Worm (Caenorhabditis elegans) whole organism, young adult: ENCODE results near the gene C04G6.4.

Experiments used
- C17E4.6 ChIP-seq: fragments of 200-800 bp; sonication (Bioruptor generic); IDR thresholded peaks from 2 replicates; pipeline ENCODE4 v1.3.6; 2022; ENCODE audit warnings: missing genetic modification reagents, missing genetic modification characterization, missing compliant biosample characterization
- F57A8.1 ChIP-seq: fragments of 200-800 bp; sonication (Bioruptor generic); optimal IDR thresholded peaks from 2 replicates; lab custom pipeline; 2018; ENCODE audit warnings: mild to moderate bottlenecking, missing genetic modification characterization, moderate library complexity, missing compliant biosample characterization
- K12H6.12 ChIP-seq: fragments of 200-800 bp; sonication (Bioruptor generic); optimal IDR thresholded peaks from 2 replicates; lab custom pipeline; 2018; ENCODE audit warnings: mild to moderate bottlenecking, missing genetic modification characterization, missing compliant biosample characterization
- Y53G8AR.9 ChIP-seq: fragments of 200-800 bp; sonication (Bioruptor generic); conservative IDR thresholded peaks from 2 replicates; pipeline ENCODE4 v1.3.6; 2022; ENCODE audit warnings: missing genetic modification reagents, missing genetic modification characterization, missing compliant biosample characterization
- Y56A3A.18 ChIP-seq: fragments of 200-800 bp; sonication (Bioruptor generic); IDR thresholded peaks from 2 replicates; pipeline ENCODE4 v1.3.6; 2022; ENCODE audit warnings: missing genetic modification reagents, missing genetic modification characterization, missing compliant biosample characterization
- Y67H2A.10 ChIP-seq: fragments of 200-800 bp; sonication (Bioruptor generic); conservative IDR thresholded peaks from 2 replicates; pipeline ENCODE4 v1.3.6; 2022; ENCODE audit warnings: missing genetic modification reagents, missing genetic modification characterization, missing compliant biosample characterization
- Y79H2A.3 ChIP-seq: fragments of 200-800 bp; sonication (Bioruptor generic); conservative IDR thresholded peaks from 2 replicates; pipeline ENCODE4 v1.3.6; 2022; ENCODE audit warnings: missing genetic modification reagents, missing genetic modification characterization, missing compliant biosample characterization
- Y95B8A.8 ChIP-seq: fragments of 200-800 bp; sonication (Bioruptor generic); IDR thresholded peaks from 2 replicates; pipeline ENCODE4 v1.3.6; 2022; ENCODE audit warnings: missing genetic modification reagents, missing genetic modification characterization, missing compliant biosample characterization
- ZK185.1 ChIP-seq: sonication (generic microtip); optimal IDR thresholded peaks from 2 replicates; lab custom pipeline; 2016; ENCODE audit warnings: mild to moderate bottlenecking, missing genetic modification characterization, missing compliant biosample characterization; ENCODE audit not compliant: poor library complexity, severe bottlenecking
- aptf-2 ChIP-seq: fragments of 200-800 bp; sonication (Bioruptor generic); conservative IDR thresholded peaks from 2 replicates; pipeline ENCODE4 v1.3.6; 2022; ENCODE audit warnings: missing genetic modification reagents, missing genetic modification characterization, missing compliant biosample characterization
- aptf-3 ChIP-seq: fragments of 200-800 bp; sonication (Bioruptor generic); IDR thresholded peaks from 2 replicates; pipeline ENCODE4 v1.3.6; 2022; ENCODE audit warnings: missing genetic modification characterization, missing compliant biosample characterization
- atf-7 ChIP-seq: sonication (generic microtip); optimal IDR thresholded peaks from 2 replicates; lab custom pipeline; 2017; ENCODE audit warnings: mild to moderate bottlenecking, missing genetic modification characterization, missing compliant biosample characterization
- attf-3 ChIP-seq: fragments of 200-800 bp; sonication (Bioruptor generic); conservative IDR thresholded peaks from 2 replicates; pipeline ENCODE4 v1.3.6; 2022; ENCODE audit warnings: missing genetic modification reagents, missing genetic modification characterization, missing compliant biosample characterization
- attf-5 ChIP-seq: fragments of 200-800 bp; sonication (Bioruptor generic); optimal IDR thresholded peaks from 2 replicates; lab custom pipeline; 2018; ENCODE audit warnings: mild to moderate bottlenecking, missing genetic modification characterization, missing compliant biosample characterization
- bed-1 ChIP-seq: fragments of 200-800 bp; sonication (Bioruptor generic); IDR thresholded peaks from 2 replicates; pipeline ENCODE4 v1.3.6; 2022; ENCODE audit warnings: missing genetic modification reagents, missing genetic modification characterization, missing compliant biosample characterization
- bed-2 ChIP-seq: fragments of 200-800 bp; sonication (Bioruptor generic); IDR thresholded peaks from 2 replicates; pipeline ENCODE4 v1.3.6; 2022; ENCODE audit warnings: missing genetic modification reagents, missing genetic modification characterization, missing compliant biosample characterization
- cebp-2 ChIP-seq: fragments of 200-800 bp; sonication (Bioruptor generic); IDR thresholded peaks from 2 replicates; pipeline ENCODE4 v1.3.6; 2022; ENCODE audit warnings: missing genetic modification characterization, missing compliant biosample characterization
- ceh-79 ChIP-seq: sonication (generic microtip); optimal IDR thresholded peaks from 2 replicates; lab custom pipeline; 2017; ENCODE audit warnings: mild to moderate bottlenecking, missing genetic modification characterization, missing compliant biosample characterization
- die-1 ChIP-seq: sonication (generic microtip); optimal IDR thresholded peaks from 2 replicates; lab custom pipeline; 2016; ENCODE audit warnings: missing genotype, mild to moderate bottlenecking, missing genetic modification characterization, missing compliant biosample characterization
- efl-1 ChIP-seq: fragments of 150-350 bp; optimal IDR thresholded peaks from 2 replicates; lab custom pipeline; 2014; ENCODE audit warnings: missing biosample characterization, missing genetic modification reagents, missing genetic modification characterization
- egl-18 ChIP-seq: fragments of 200-800 bp; sonication (Bioruptor generic); IDR thresholded peaks from 2 replicates; pipeline ENCODE4 v1.3.6; 2022; ENCODE audit warnings: missing genetic modification reagents, missing genetic modification characterization, missing compliant biosample characterization
- egl-44 ChIP-seq: fragments of 200-800 bp; sonication (Bioruptor generic); IDR thresholded peaks from 2 replicates; pipeline ENCODE4 v1.3.6; 2022; ENCODE audit warnings: missing genetic modification reagents, missing genetic modification characterization, missing compliant biosample characterization
- gei-17 ChIP-seq: fragments of 200-800 bp; sonication (Bioruptor generic); optimal IDR thresholded peaks from 2 replicates; lab custom pipeline; 2018; ENCODE audit warnings: mild to moderate bottlenecking, missing genetic modification characterization, missing compliant biosample characterization
- him-1 ChIP-seq: sonication (generic microtip); optimal IDR thresholded peaks from 2 replicates; lab custom pipeline; 2016; ENCODE audit warnings: missing genotype, missing genetic modification reagents, missing genetic modification characterization, missing compliant biosample characterization
- hlh-26 ChIP-seq: fragments of 200-800 bp; sonication (Bioruptor generic); conservative IDR thresholded peaks from 2 replicates; pipeline ENCODE4 v1.3.6; 2022; ENCODE audit warnings: missing genetic modification reagents, missing genetic modification characterization, missing compliant biosample characterization
- hmg-1.2 ChIP-seq: fragments of 200-800 bp; sonication (Bioruptor generic); IDR thresholded peaks from 2 replicates; pipeline ENCODE4 v1.3.6; 2022; ENCODE audit warnings: missing genetic modification reagents, missing genetic modification characterization, missing compliant biosample characterization
- let-526 ChIP-seq: fragments of 200-800 bp; sonication (Bioruptor generic); IDR thresholded peaks from 2 replicates; pipeline ENCODE4 v1.3.6; 2022; ENCODE audit warnings: missing genetic modification reagents, missing genetic modification characterization, missing compliant biosample characterization
- let-607 ChIP-seq, 2 experiments: fragments of 200-800 bp in 1 of 2; sonication (Bioruptor generic) in 1 of 2; sonication (generic microtip) in 1 of 2; optimal IDR thresholded peaks; 2 replicates each; lab custom pipeline; 2016 to 2018; ENCODE audit warnings: mild to moderate bottlenecking in 2 of 2, missing compliant biosample characterization in 2 of 2, missing genetic modification characterization in 2 of 2, moderate library complexity in 2 of 2, missing genotype in 1 of 2
- lir-1 ChIP-seq: fragments of 200-800 bp; sonication (Bioruptor generic); conservative IDR thresholded peaks from 2 replicates; pipeline ENCODE4 v1.3.6; 2022; ENCODE audit warnings: missing genetic modification reagents, missing genetic modification characterization, missing compliant biosample characterization
- lsl-1 ChIP-seq: fragments of 200-800 bp; sonication (Bioruptor generic); optimal IDR thresholded peaks from 2 replicates; lab custom pipeline; 2018; ENCODE audit warnings: mild to moderate bottlenecking, missing genetic modification characterization, moderate library complexity, missing compliant biosample characterization
- mcd-1 ChIP-seq: fragments of 200-800 bp; sonication (Bioruptor generic); IDR thresholded peaks from 2 replicates; pipeline ENCODE4 v1.3.6; 2022; ENCODE audit warnings: missing genetic modification reagents, missing genetic modification characterization, missing compliant biosample characterization
- nfya-1 ChIP-seq: sonication (generic microtip); optimal IDR thresholded peaks from 2 replicates; lab custom pipeline; 2017; ENCODE audit warnings: antibody characterized with exemption, missing compliant biosample characterization, missing genetic modification characterization, borderline replicate concordance; ENCODE audit not compliant: insufficient read depth
- nhr-179 ChIP-seq: sonication (generic microtip); optimal IDR thresholded peaks from 2 replicates; lab custom pipeline; 2016; ENCODE audit warnings: mild to moderate bottlenecking, missing genetic modification characterization, missing compliant biosample characterization
- nhr-90 ChIP-seq: sonication (generic microtip); optimal IDR thresholded peaks from 2 replicates; lab custom pipeline; 2016; ENCODE audit warnings: missing genotype, mild to moderate bottlenecking, missing genetic modification characterization, missing compliant biosample characterization
- rec-8 ChIP-seq, 2 experiments: sonication (generic microtip); optimal IDR thresholded peaks; 2 replicates each; lab custom pipeline; 2016; ENCODE audit warnings: mild to moderate bottlenecking in 2 of 2, missing genetic modification characterization in 2 of 2, missing genetic modification reagents in 2 of 2, missing genotype in 2 of 2, missing biosample characterization in 1 of 2, missing compliant biosample characterization in 1 of 2, moderate library complexity in 1 of 2
- repo-1 ChIP-seq: sonication (generic microtip); optimal IDR thresholded peaks from 2 replicates; lab custom pipeline; 2017; ENCODE audit warnings: mild to moderate bottlenecking, missing genetic modification characterization, missing compliant biosample characterization
- snpc-1.1 ChIP-seq: sonication (generic microtip); optimal IDR thresholded peaks from 2 replicates; lab custom pipeline; 2017; ENCODE audit warnings: missing genetic modification characterization, mild to moderate bottlenecking, missing compliant biosample characterization, antibody characterized with exemption, moderate library complexity, missing genotype, missing genetic modification reagents; ENCODE audit not compliant: insufficient read depth
- snpc-1.3 ChIP-seq: sonication (generic microtip); optimal IDR thresholded peaks from 2 replicates; lab custom pipeline; 2017; ENCODE audit warnings: missing genetic modification characterization, mild to moderate bottlenecking, missing compliant biosample characterization, antibody characterized with exemption, moderate library complexity, missing genotype, missing genetic modification reagents; ENCODE audit not compliant: insufficient read depth
- snpc-3.4 ChIP-seq: sonication (generic microtip); optimal IDR thresholded peaks from 2 replicates; lab custom pipeline; 2017; ENCODE audit warnings: missing genetic modification characterization, mild to moderate bottlenecking, missing compliant biosample characterization, antibody characterized with exemption, moderate library complexity, missing genotype, missing genetic modification reagents
- somi-1 ChIP-seq: fragments of 200-800 bp; sonication (Bioruptor generic); optimal IDR thresholded peaks from 2 replicates; lab custom pipeline; 2018; ENCODE audit warnings: mild to moderate bottlenecking, missing genetic modification characterization, missing compliant biosample characterization
- tlf-1 ChIP-seq: fragments of 200-800 bp; sonication (Bioruptor generic); optimal IDR thresholded peaks from 2 replicates; lab custom pipeline; 2018; ENCODE audit warnings: mild to moderate bottlenecking, missing genetic modification characterization, missing compliant biosample characterization
- ztf-22 ChIP-seq: fragments of 200-800 bp; sonication (Bioruptor generic); optimal IDR thresholded peaks from 2 replicates; lab custom pipeline; 2018; ENCODE audit warnings: mild to moderate bottlenecking, missing genetic modification characterization, moderate library complexity, missing compliant biosample characterization
- ztf-28 ChIP-seq: fragments of 200-800 bp; sonication (Bioruptor generic); IDR thresholded peaks from 2 replicates; pipeline ENCODE4 v1.3.6; 2022; ENCODE audit warnings: missing genetic modification reagents, missing genetic modification characterization, missing compliant biosample characterization
- ztf-3 ChIP-seq: fragments of 200-800 bp; sonication (Bioruptor generic); optimal IDR thresholded peaks from 2 replicates; lab custom pipeline; 2018; ENCODE audit warnings: mild to moderate bottlenecking, missing genetic modification characterization, missing compliant biosample characterization
- ztf-6 ChIP-seq: fragments of 200-800 bp; sonication (Bioruptor generic); IDR thresholded peaks from 2 replicates; pipeline ENCODE4 v1.3.6; 2022; ENCODE audit warnings: missing genetic modification reagents, missing genetic modification characterization, missing compliant biosample characterization

C04G6.4 gene

ce11 chrII:5056254-5056653 lies 27.0 kb downstream of the C04G6.4 start (continued):
- TF ChIP-seq cebp-2 (GFP tag; lab: Robert Waterston, UW) (no peak), attf-5 (GFP tag; lab: Kevin White, UChicago) (no peak), let-607 (tag; optimal IDR thresholded peaks at IDR 0.05; lab: Kevin White, UChicago) (no peak), F57A8.1 (GFP tag; lab: Kevin White, UChicago) (no peak), ztf-22 (GFP tag; lab: Kevin White, UChicago) (no peak), nfya-1 (tag; lab: Kevin White, UChicago) (no peak), lir-1 (GFP tag; lab: Robert Waterston, UW) (0 out of 2 replicates have a peak, but pooled peaks have one; percentile 8), hlh-26 (GFP tag; lab: Robert Waterston, UW) (no peak), nhr-90 (tag; lab: Kevin White, UChicago) (no peak), die-1 (tag; lab: Kevin White, UChicago) (peak; percentile 26), bed-2 (GFP tag; lab: Robert Waterston, UW) (no peak), ztf-6 (no peak), ztf-3 (no peak), Y67H2A.10 (GFP tag; lab: Robert Waterston, UW) (no peak), Y79H2A.3 (no peak), egl-18 (GFP tag; lab: Robert Waterston, UW) (no peak), aptf-3 (GFP tag; lab: Robert Waterston, UW) (no peak), tlf-1 (GFP tag; lab: Kevin White, UChicago) (peak; percentile 10), gei-17 (GFP tag; lab: Kevin White, UChicago) (no peak), snpc-1.3 (tag; lab: Kevin White, UChicago) (no peak), lsl-1 (GFP tag; lab: Kevin White, UChicago) (peak; percentile 34), aptf-2 (GFP tag; lab: Robert Waterston, UW) (no peak), K12H6.12 (no peak), Y95B8A.8 (GFP tag; lab: Robert Waterston, UW) (no peak), hmg-1.2 (GFP tag; lab: Robert Waterston, UW) (no peak)
- TF ChIP-seq, all 124 proteins: peak for 23

- TF ChIP-seq attf-5 (GFP tag; lab: Kevin White, UChicago) (peak; percentile 86), ztf-28 (GFP tag; lab: Robert Waterston, UW) (0 out of 2 replicates have a peak, but pooled peaks have one; percentile 42), let-526 (GFP tag; lab: Robert Waterston, UW) (no peak), ztf-6 (no peak), C17E4.6 (GFP tag; lab: Robert Waterston, UW) (no peak), nhr-179 (tag; lab: Kevin White, UChicago) (no peak), egl-44 (no peak), snpc-1.1 (tag; lab: Kevin White, UChicago) (peak; percentile 81), lir-1 (GFP tag; lab: Robert Waterston, UW) (peak; percentile 39; the same call in 1 of the 2 replicates), rec-8 (tag; optimal IDR thresholded peaks at IDR 0.05; lab: Kevin White, UChicago) (no peak), bed-1 (GFP tag; lab: Robert Waterston, UW) (no peak), snpc-1.3 (tag; lab: Kevin White, UChicago) (peak; percentile 60), Y56A3A.18 (GFP tag; lab: Robert Waterston, UW) (peak; percentile 67; the same call in 1 of the 2 replicates), ZK185.1 (tag; lab: Kevin White, UChicago) (peak; percentile 90), Y95B8A.8 (GFP tag; lab: Robert Waterston, UW) (0 out of 2 replicates have a peak, but pooled peaks have one; percentile 54), Y53G8AR.9 (peak; percentile 52; the same call in 1 of the 2 replicates), somi-1 (GFP tag; lab: Kevin White, UChicago) (no peak), ztf-22 (GFP tag; lab: Kevin White, UChicago) (no peak), him-1 (tag; lab: Kevin White, UChicago) (no peak), attf-3 (peak; percentile 65), atf-7 (tag; lab: Kevin White, UChicago) (no peak), ceh-79 (tag; lab: Kevin White, UChicago) (no peak), efl-1 (GFP tag; lab: Kevin White, UChicago) (peak; percentile 80), repo-1 (tag; lab: Kevin White, UChicago) (no peak), snpc-3.4 (peak; percentile 81), mcd-1 (GFP tag; lab: Robert Waterston, UW) (peak; percentile 98)
These were observed 28.0 kb downstream of the C04G6.4 start, which contains the start of the genes ify-1 and rpl-22 for ce11 chrII:5055129-5055666. ify-1 (minus strand) TSS chrII:5055179. rpl-22 (plus strand) TSS chrII:5055616.
